Fruit fly (Drosophila melanogaster): Measurements from ENCODE around the gene CG13067.

DNA sequence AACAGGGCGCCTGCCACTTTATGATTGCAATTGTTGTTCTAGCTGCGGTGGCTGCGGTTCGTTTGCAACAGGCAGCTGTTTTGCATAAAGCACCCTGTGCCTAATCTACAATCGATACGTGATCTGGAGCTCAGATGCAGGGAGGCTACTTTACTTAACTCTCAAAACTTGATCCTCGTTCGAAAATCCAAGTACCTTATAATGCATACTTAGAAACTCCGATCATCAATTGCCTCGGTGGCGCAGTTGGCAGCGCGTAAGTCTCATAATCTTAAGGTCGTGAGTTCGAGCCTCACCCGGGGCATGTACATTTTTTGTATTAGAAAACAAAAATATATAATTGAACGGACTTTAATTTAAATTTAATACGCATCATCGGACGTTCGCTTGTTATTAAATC is 49.3 kb upstream of the CG13067 start:
- TF ChIP-seq usp (GFP tag; optimal IDR thresholded peaks at IDR 0.05) (no peak), pan (optimal IDR thresholded peaks at IDR 0.05) (no peak), Dll (optimal IDR thresholded peaks at IDR 0.05) (no peak), EcR (GFP tag; optimal IDR thresholded peaks at IDR 0.05) (no peak)
